Worm (Caenorhabditis elegans) whole organism, L1 larva: ENCODE results near the gene dmd-7.
A peak's percentile ranks its signal among the peaks of the same experiment; 100 is the strongest.

ENCODE experiments used
- F16B12.6 ChIP-seq: fragments of 150-350 bp; optimal IDR thresholded peaks from 2 replicates; lab custom pipeline; 2014; ENCODE audit warnings: missing biosample characterization, missing genetic modification characterization
- aha-1 ChIP-seq: fragments of 150-350 bp; optimal IDR thresholded peaks from 2 replicates; lab custom pipeline; 2014; ENCODE audit warnings: missing biosample characterization, missing genetic modification characterization
- ama-1 ChIP-seq: fragments of 150-350 bp; optimal IDR thresholded peaks from 2 replicates; lab custom pipeline; 2014
- blmp-1 ChIP-seq: fragments of 150-350 bp; optimal IDR thresholded peaks from 2 replicates; lab custom pipeline; 2014; ENCODE audit warnings: missing biosample characterization, missing genetic modification characterization
- ceh-63 ChIP-seq: fragments of 200-800 bp; sonication (Bioruptor generic); optimal IDR thresholded peaks from 2 replicates; lab custom pipeline; 2018; ENCODE audit warnings: mild to moderate bottlenecking, missing genetic modification characterization, missing compliant biosample characterization
- ceh-8 ChIP-seq: fragments of 200-800 bp; sonication (Bioruptor generic); optimal IDR thresholded peaks from 2 replicates; lab custom pipeline; 2018; ENCODE audit warnings: mild to moderate bottlenecking, missing genetic modification characterization, moderate library complexity, missing compliant biosample characterization
- ceh-90 ChIP-seq: sonication (generic microtip); optimal IDR thresholded peaks from 2 replicates; lab custom pipeline; 2016; ENCODE audit warnings: missing genetic modification characterization, missing compliant biosample characterization
- ces-1 ChIP-seq: fragments of 150-350 bp; optimal IDR thresholded peaks from 2 replicates; lab custom pipeline; 2014; ENCODE audit warnings: missing biosample characterization, missing genetic modification reagents, missing genetic modification characterization
- dpl-1 ChIP-seq, 3 experiments: fragments of 150-350 bp in 2 of 3; sonication (generic microtip) in 1 of 3; optimal IDR thresholded peaks; 2 replicates each; lab custom pipeline; 2014 to 2017; ENCODE audit warnings: missing biosample characterization in 3 of 3, missing genetic modification characterization in 3 of 3, missing genetic modification reagents in 3 of 3
- dsc-1 ChIP-seq: sonication (generic microtip); optimal IDR thresholded peaks from 2 replicates; lab custom pipeline; 2016; ENCODE audit warnings: mild to moderate bottlenecking, missing genetic modification characterization, missing compliant biosample characterization
- efl-1 ChIP-seq, 4 experiments: fragments of 150-350 bp; optimal IDR thresholded peaks in 3 of 4; peaks in 1 of 4; 1 replicate in 1 of 4; 2 replicates in 3 of 4; lab custom pipeline; 2014; ENCODE audit warnings: missing biosample characterization in 2 of 4, missing genetic modification characterization in 2 of 4, missing genetic modification reagents in 2 of 4
- efl-3 ChIP-seq: fragments of 200-800 bp; sonication (Bioruptor generic); optimal IDR thresholded peaks from 2 replicates; lab custom pipeline; 2018; ENCODE audit warnings: mild to moderate bottlenecking, missing genetic modification characterization, missing compliant biosample characterization
- egl-27 ChIP-seq, 2 experiments: fragments of 150-350 bp in 1 of 2; sonication (generic microtip); optimal IDR thresholded peaks; 3 replicates each; lab custom pipeline; 2017 to 2018; ENCODE audit warnings: missing biosample characterization in 2 of 2, missing genetic modification characterization in 2 of 2, missing genetic modification reagents in 2 of 2
- elt-2 ChIP-seq: sonication (generic microtip); optimal IDR thresholded peaks from 2 replicates; lab custom pipeline; 2016; ENCODE audit warnings: missing genetic modification characterization, mild to moderate bottlenecking, inconsistent platforms, missing compliant biosample characterization, missing genetic modification reagents
- grh-1 ChIP-seq: fragments of 200-800 bp; sonication (Bioruptor generic); IDR thresholded peaks from 2 replicates; pipeline ENCODE4 v1.3.6; 2022; ENCODE audit warnings: missing genetic modification reagents, missing genetic modification characterization, missing compliant biosample characterization
- hlh-17 ChIP-seq: fragments of 200-800 bp; sonication (Bioruptor generic); optimal IDR thresholded peaks from 2 replicates; lab custom pipeline; 2018; ENCODE audit warnings: missing genetic modification characterization, mild to moderate bottlenecking, missing compliant biosample characterization, moderate library complexity, borderline replicate concordance
- hlh-4 ChIP-seq: sonication (generic microtip); optimal IDR thresholded peaks from 2 replicates; lab custom pipeline; 2016; ENCODE audit warnings: mild to moderate bottlenecking, missing genetic modification characterization, missing compliant biosample characterization
- hpl-2 ChIP-seq: fragments of 150-350 bp; optimal IDR thresholded peaks from 2 replicates; lab custom pipeline; 2014; ENCODE audit warnings: missing biosample characterization, missing genetic modification reagents, missing genetic modification characterization
- irx-1 ChIP-seq: sonication (generic microtip); optimal IDR thresholded peaks from 2 replicates; lab custom pipeline; 2016; ENCODE audit warnings: missing genetic modification characterization, missing compliant biosample characterization
- lir-3 ChIP-seq: sonication (generic microtip); optimal IDR thresholded peaks from 2 replicates; lab custom pipeline; 2016; ENCODE audit warnings: mild to moderate bottlenecking, missing genetic modification characterization, moderate library complexity, missing compliant biosample characterization; ENCODE audit not compliant: poor library complexity
- mab-9 ChIP-seq: fragments of 200-800 bp; sonication (Bioruptor generic); IDR thresholded peaks from 2 replicates; pipeline ENCODE4 v1.3.6; 2022; ENCODE audit warnings: missing genetic modification reagents, missing genetic modification characterization, missing compliant biosample characterization
- mdl-1 ChIP-seq, 2 experiments: fragments of 150-350 bp; optimal IDR thresholded peaks; 2 replicates each; lab custom pipeline; 2014 to 2017; ENCODE audit warnings: missing biosample characterization in 2 of 2, missing genetic modification characterization in 2 of 2, inconsistent platforms in 1 of 2
- mep-1 ChIP-seq: fragments of 150-350 bp; optimal IDR thresholded peaks from 2 replicates; lab custom pipeline; 2014; ENCODE audit warnings: missing biosample characterization, missing genetic modification characterization
- nhr-11 ChIP-seq: fragments of 150-350 bp; optimal IDR thresholded peaks from 2 replicates; lab custom pipeline; 2014; ENCODE audit warnings: missing biosample characterization, missing genetic modification characterization
- nhr-12 ChIP-seq: sonication (generic microtip); optimal IDR thresholded peaks from 2 replicates; lab custom pipeline; 2017; ENCODE audit warnings: missing biosample characterization, missing genetic modification characterization
- nhr-20 ChIP-seq: sonication (generic microtip); optimal IDR thresholded peaks from 2 replicates; lab custom pipeline; 2016; ENCODE audit warnings: mild to moderate bottlenecking, missing genetic modification characterization, missing compliant biosample characterization
- nhr-28 ChIP-seq: fragments of 150-350 bp; optimal IDR thresholded peaks from 2 replicates; lab custom pipeline; 2014; ENCODE audit warnings: missing biosample characterization, missing genetic modification characterization
- nhr-71 ChIP-seq: sonication (generic microtip); optimal IDR thresholded peaks from 2 replicates; lab custom pipeline; 2016; ENCODE audit warnings: mild to moderate bottlenecking, missing genetic modification characterization, moderate library complexity, missing compliant biosample characterization
- nhr-77 ChIP-seq: fragments of 150-350 bp; optimal IDR thresholded peaks from 2 replicates; lab custom pipeline; 2014; ENCODE audit warnings: missing biosample characterization, missing genetic modification characterization
- nhr-84 ChIP-seq: sonication (generic microtip); optimal IDR thresholded peaks from 2 replicates; lab custom pipeline; 2017; ENCODE audit warnings: missing biosample characterization, missing genetic modification characterization
- nhr-85 ChIP-seq: sonication (generic microtip); peaks from one replicate; lab custom pipeline; 2016; ENCODE audit warnings: missing genetic modification characterization, inconsistent platforms, missing compliant biosample characterization
- nhr-90 ChIP-seq: sonication (generic microtip); optimal IDR thresholded peaks from 2 replicates; lab custom pipeline; 2016; ENCODE audit warnings: mild to moderate bottlenecking, missing genetic modification characterization, missing compliant biosample characterization; ENCODE audit not compliant: poor library complexity
- pqm-1 ChIP-seq: sonication (generic microtip); optimal IDR thresholded peaks from 3 replicates; lab custom pipeline; 2017; ENCODE audit warnings: missing biosample characterization, missing genetic modification characterization
- rnt-1 ChIP-seq: sonication (generic microtip); optimal IDR thresholded peaks from 2 replicates; lab custom pipeline; 2016; ENCODE audit warnings: mild to moderate bottlenecking, missing genetic modification characterization, moderate library complexity, missing compliant biosample characterization
- skn-1 ChIP-seq: fragments of 150-350 bp; optimal IDR thresholded peaks from 2 replicates; lab custom pipeline; 2014; ENCODE audit warnings: missing biosample characterization, missing genetic modification characterization
- snpc-4 ChIP-seq: fragments of 150-350 bp; optimal IDR thresholded peaks from 2 replicates; lab custom pipeline; 2014; ENCODE audit warnings: missing biosample characterization, missing genetic modification characterization
- snu-23 ChIP-seq: sonication (generic microtip); optimal IDR thresholded peaks from 2 replicates; lab custom pipeline; 2016; ENCODE audit warnings: missing genetic modification characterization, missing compliant biosample characterization
- sptf-1 ChIP-seq: fragments of 150-350 bp; optimal IDR thresholded peaks from 2 replicates; lab custom pipeline; 2014; ENCODE audit warnings: missing biosample characterization, missing genetic modification characterization
- sup-37 ChIP-seq: fragments of 200-800 bp; sonication (Bioruptor generic); optimal IDR thresholded peaks from 2 replicates; lab custom pipeline; 2018; ENCODE audit warnings: mild to moderate bottlenecking, missing genetic modification characterization, missing compliant biosample characterization
- swsn-7 ChIP-seq: sonication (generic microtip); optimal IDR thresholded peaks from 2 replicates; lab custom pipeline; 2016; ENCODE audit warnings: missing genetic modification characterization, missing compliant biosample characterization
- tlp-1 ChIP-seq: fragments of 150-350 bp; optimal IDR thresholded peaks from 2 replicates; lab custom pipeline; 2014; ENCODE audit warnings: missing biosample characterization, missing genetic modification characterization
- unc-30 ChIP-seq: sonication (generic microtip); optimal IDR thresholded peaks from 2 replicates; lab custom pipeline; 2017; ENCODE audit warnings: missing biosample characterization, missing genetic modification characterization
- unc-98 ChIP-seq: fragments of 200-800 bp; sonication (Bioruptor generic); IDR thresholded peaks from 2 replicates; pipeline ENCODE4 v1.3.6; 2022; ENCODE audit warnings: missing genetic modification characterization, missing compliant biosample characterization
- xbp-1 ChIP-seq: sonication (generic microtip); optimal IDR thresholded peaks from 2 replicates; lab custom pipeline; 2016; ENCODE audit warnings: missing genetic modification characterization, missing compliant biosample characterization
- zag-1 ChIP-seq: fragments of 150-350 bp; optimal IDR thresholded peaks from 2 replicates; lab custom pipeline; 2014; ENCODE audit warnings: missing biosample characterization, missing genetic modification characterization
- zip-4 ChIP-seq: fragments of 200-800 bp; sonication (Bioruptor generic); optimal IDR thresholded peaks from 2 replicates; lab custom pipeline; 2018; ENCODE audit warnings: mild to moderate bottlenecking, missing genetic modification characterization, moderate library complexity, missing compliant biosample characterization
- ztf-4 ChIP-seq: fragments of 150-350 bp; optimal IDR thresholded peaks from 2 replicates; lab custom pipeline; 2014; ENCODE audit warnings: missing biosample characterization, missing genetic modification characterization

Gene dmd-7

DNA sequence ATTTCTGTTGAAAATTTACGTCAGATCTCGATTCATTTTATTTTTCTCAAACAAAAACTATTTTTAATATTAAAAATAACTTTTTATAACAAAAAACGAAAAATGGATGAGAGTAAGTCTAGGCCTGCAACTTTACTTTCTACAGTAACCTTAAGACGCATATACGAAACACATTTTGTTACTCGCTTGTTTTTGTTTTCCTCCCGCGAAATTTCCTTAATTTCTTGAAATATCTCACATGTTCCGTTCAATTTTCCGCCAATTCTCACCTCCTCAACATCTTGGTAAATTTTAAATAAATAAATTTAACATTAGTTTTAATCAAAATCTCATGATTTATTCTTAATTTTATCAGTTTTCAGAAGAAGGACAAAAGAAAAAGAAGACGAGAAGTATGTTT, 32.3 kb upstream of the dmd-7 start:
- TF ChIP-seq hpl-2 (GFP tag; lab: Kevin White, UChicago) (no peak), mab-9 (GFP tag; lab: Robert Waterston, UW) (no peak), unc-30 (no peak), sptf-1 (tag; lab: Kevin White, UChicago) (no peak), zip-4 (GFP tag; lab: Kevin White, UChicago) (no peak), ceh-90 (tag; lab: Kevin White, UChicago) (no peak)

DNA sequence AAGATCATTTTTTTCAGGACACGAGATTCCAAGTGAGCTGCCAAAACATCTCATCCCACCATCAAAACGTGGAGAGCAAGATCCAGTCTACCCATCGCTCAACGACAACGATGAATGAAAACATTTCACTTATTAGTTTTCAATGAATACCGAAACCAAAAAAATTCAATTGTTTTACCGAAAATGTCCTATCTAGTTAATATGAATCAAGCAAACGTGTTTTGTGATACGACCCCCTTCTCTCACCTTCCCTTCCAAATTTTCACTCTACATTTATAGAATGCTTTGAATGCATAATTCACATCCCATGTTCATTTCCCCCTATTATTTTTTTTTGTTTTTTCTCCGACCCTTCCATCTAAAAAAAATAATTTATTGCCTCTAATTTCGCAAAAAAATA, 29.6 kb upstream of the dmd-7 start:
- TF ChIP-seq dsc-1 (tag; lab: Kevin White, UChicago): no peak
- TF ChIP-seq nhr-85 (tag; lab: Kevin White, UChicago): peak; percentile 21
- no peak for TF ChIP-seq efl-1 (optimal IDR thresholded peaks at IDR 0.05; lab: Kevin White, UChicago)
- TF ChIP-seq efl-1 (GFP tag; optimal IDR thresholded peaks at IDR 0.05 in 1 of 2; lab: Kevin White, UChicago): peak in 1 of 2 experiments; percentile 91

DNA sequence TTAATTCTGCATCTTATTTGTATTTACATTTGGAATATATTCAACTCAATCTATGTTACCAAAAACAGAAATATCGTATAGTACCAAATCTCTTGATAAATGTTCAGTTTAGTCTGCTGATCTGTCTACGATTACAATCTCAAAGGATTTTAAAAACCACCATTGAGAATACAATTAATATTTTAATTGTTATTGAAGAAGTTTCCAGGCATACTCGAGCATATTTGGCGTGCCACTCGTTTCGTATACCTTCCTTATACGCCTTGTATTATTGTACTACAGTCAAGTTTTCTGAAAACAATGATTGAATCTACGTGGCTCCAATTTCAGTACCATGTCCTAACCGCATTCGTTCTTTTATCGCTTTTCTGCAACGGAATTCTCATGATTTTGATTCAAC, 28.9 kb upstream of the dmd-7 start, which contains the start of gene str-206:
str-206 (plus strand) TSS at position 301 of the 400 bp plus-strand sequence.
- TF ChIP-seq nhr-90 (tag; lab: Kevin White, UChicago): no peak
- no peak for TF ChIP-seq nhr-20 (tag; lab: Kevin White, UChicago)
- TF ChIP-seq zag-1 (tag; lab: Kevin White, UChicago): no peak
- no peak for TF ChIP-seq pqm-1
- no peak for TF ChIP-seq lir-3
- TF ChIP-seq elt-2 (tag; lab: Kevin White, UChicago): no peak
- TF ChIP-seq swsn-7 (tag; lab: Kevin White, UChicago): no peak
- TF ChIP-seq ztf-4 (tag; lab: Kevin White, UChicago): no peak
- TF ChIP-seq tlp-1 (tag; lab: Kevin White, UChicago): no peak

DNA sequence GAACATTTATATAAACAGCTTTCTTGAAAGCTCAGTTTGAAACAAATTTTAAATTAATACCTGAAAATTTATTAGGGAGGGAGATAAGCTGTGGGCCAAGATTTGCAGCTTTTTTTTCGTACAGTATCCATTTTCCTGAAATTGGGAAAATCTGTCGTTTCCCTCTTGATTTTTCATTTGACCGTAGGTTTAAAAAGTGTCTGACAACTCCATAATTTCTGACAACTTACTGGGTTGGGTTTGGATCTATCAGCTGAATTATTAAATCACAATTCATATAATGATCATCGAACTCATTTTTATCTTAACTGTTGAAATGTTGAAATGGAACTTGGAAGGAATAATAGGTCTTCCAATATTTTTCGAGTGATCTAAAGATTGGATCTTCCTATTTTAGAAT, 26.0 kb upstream of the dmd-7 start:
- TF ChIP-seq ces-1 (GFP tag; lab: Kevin White, UChicago) (no peak), ceh-8 (GFP tag; lab: Kevin White, UChicago) (no peak), lir-3 (no peak), aha-1 (tag; lab: Kevin White, UChicago) (no peak), ama-1 (no peak), snpc-4 (tag; lab: Kevin White, UChicago) (no peak), sup-37 (no peak), F16B12.6 (no peak), nhr-84 (tag; lab: Kevin White, UChicago) (no peak), nhr-90 (tag; lab: Kevin White, UChicago) (no peak), dpl-1 (GFP tag; optimal IDR thresholded peaks at IDR 0.05; lab: Kevin White, UChicago) (no peak), hlh-4 (tag; lab: Kevin White, UChicago) (no peak), elt-2 (tag; lab: Kevin White, UChicago) (peak; percentile 18), mdl-1 (tag; optimal IDR thresholded peaks at IDR 0.05; lab: Kevin White, UChicago) (no peak), blmp-1 (tag; lab: Kevin White, UChicago) (no peak), egl-27 (tag; optimal IDR thresholded peaks at IDR 0.05; lab: Kevin White, UChicago) (no peak), efl-1 (optimal IDR thresholded peaks at IDR 0.05; lab: Kevin White, UChicago) (no peak), efl-1 (GFP tag; optimal IDR thresholded peaks at IDR 0.05 in 1 of 2; lab: Kevin White, UChicago) (no peak), nhr-71 (tag; lab: Kevin White, UChicago) (peak; percentile 23), nhr-12 (no peak), efl-3 (GFP tag; lab: Kevin White, UChicago) (no peak), mep-1 (tag; lab: Kevin White, UChicago) (no peak), ceh-63 (GFP tag; lab: Kevin White, UChicago) (no peak), xbp-1 (tag; lab: Kevin White, UChicago) (no peak), nhr-77 (tag; lab: Kevin White, UChicago) (no peak), unc-98 (GFP tag; lab: Robert Waterston, UW) (no peak), hlh-17 (GFP tag; lab: Kevin White, UChicago) (no peak), pqm-1 (no peak), grh-1 (GFP tag; lab: Robert Waterston, UW) (no peak), nhr-11 (no peak), nhr-28 (tag; lab: Kevin White, UChicago) (no peak), nhr-20 (tag; lab: Kevin White, UChicago) (peak; percentile 18), rnt-1 (tag; lab: Kevin White, UChicago) (no peak), snu-23 (no peak), irx-1 (tag; lab: Kevin White, UChicago) (no peak), skn-1 (tag; lab: Kevin White, UChicago) (no peak)
